Fruit fly (Drosophila melanogaster) whole organism, pupa: ENCODE results near the gene CG14269.
A peak's percentile ranks its signal among the peaks of the same experiment; 100 is the strongest.

ENCODE experiments used
- CG12605 ChIP-seq: fragments of 200-800 bp; sonication (Bioruptor generic); IDR thresholded peaks from 2 replicates; pipeline ENCODE4 v1.3.6; 2022; ENCODE audit warnings: missing biosample characterization, missing genetic modification characterization
- CG13204 ChIP-seq: fragments of 200-800 bp; sonication (Bioruptor generic); optimal IDR thresholded peaks from 2 replicates; lab custom pipeline; 2018; ENCODE audit warnings: missing biosample characterization, mild to moderate bottlenecking, missing genetic modification characterization, moderate library complexity
- CG32121 ChIP-seq: fragments of 200-800 bp; sonication (Bioruptor generic); IDR thresholded peaks from 2 replicates; pipeline ENCODE4 v1.3.6; 2022; ENCODE audit warnings: missing biosample characterization, missing genetic modification characterization
- CG34367 ChIP-seq: fragments of 200-800 bp; sonication (Bioruptor generic); optimal IDR thresholded peaks from 2 replicates; lab custom pipeline; 2018; ENCODE audit warnings: missing biosample characterization, mild to moderate bottlenecking, missing genetic modification characterization
- CG4496 ChIP-seq: fragments of 200-800 bp; sonication (Bioruptor generic); IDR thresholded peaks from 3 replicates; pipeline ENCODE4 v1.3.6; 2022; ENCODE audit warnings: missing biosample characterization, missing genetic modification characterization
- CG8159 ChIP-seq: fragments of 200-800 bp; sonication (Bioruptor generic); optimal IDR thresholded peaks from 3 replicates; lab custom pipeline; 2018; ENCODE audit warnings: missing biosample characterization, mild to moderate bottlenecking, missing genetic modification characterization, moderate library complexity
- EcR ChIP-seq: fragments of 200-800 bp; sonication (Bioruptor generic); optimal IDR thresholded peaks from 3 replicates; lab custom pipeline; 2019; ENCODE audit warnings: missing biosample characterization, missing genetic modification characterization, mild to moderate bottlenecking, moderate library complexity, missing genetic modification reagents
- Pif1B ChIP-seq: fragments of 200-800 bp; sonication (Bioruptor generic); optimal IDR thresholded peaks from 3 replicates; lab custom pipeline; 2016; ENCODE audit warnings: missing biosample characterization, missing genetic modification characterization
- Snoo ChIP-seq: fragments of 200-800 bp; sonication (Bioruptor generic); optimal IDR thresholded peaks from 3 replicates; lab custom pipeline; 2017; ENCODE audit warnings: missing biosample characterization, mild to moderate bottlenecking, missing genetic modification characterization, inconsistent platforms
- gl ChIP-seq: fragments of 200-800 bp; sonication (Bioruptor generic); optimal IDR thresholded peaks from 2 replicates; lab custom pipeline; 2018; ENCODE audit warnings: missing biosample characterization, mild to moderate bottlenecking, missing genetic modification characterization
- rn ChIP-seq: fragments of 200-800 bp; sonication (Bioruptor generic); IDR thresholded peaks from 2 replicates; pipeline ENCODE4 v1.3.6; 2022; ENCODE audit warnings: missing biosample characterization, missing genetic modification characterization

DNA sequence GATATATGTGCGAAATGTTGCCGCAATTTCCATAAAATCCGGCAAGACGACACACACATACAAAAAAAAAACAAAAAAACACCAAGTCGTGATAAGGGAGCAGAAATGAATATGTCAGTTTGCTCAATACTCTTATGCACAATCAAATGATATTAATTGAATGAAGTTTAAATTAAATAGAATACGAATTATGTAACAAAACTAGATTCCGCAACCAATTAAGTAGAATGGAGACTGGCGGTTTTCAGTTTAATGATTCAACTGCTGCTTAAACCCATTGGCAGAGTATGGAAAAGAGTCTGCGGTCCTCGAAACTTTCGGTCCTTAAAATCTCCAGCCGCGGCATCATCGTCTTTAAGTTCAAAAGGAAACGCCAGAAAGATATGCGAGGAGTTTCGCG lies 23.8 kb downstream of the CG14269 start:
- TF ChIP-seq CG12605 (GFP tag; lab: Robert Waterston, UW) (no peak), CG34367 (tag; lab: Kevin White, UChicago) (peak; percentile 30), gl (tag; lab: Kevin White, UChicago) (no peak), CG8159 (peak; percentile 69), Snoo (peak; percentile 77), EcR (no peak), rn (GFP tag; lab: Robert Waterston, UW) (no peak), Pif1B (GFP tag; lab: Kevin White, UChicago) (peak; percentile 63), CG32121 (GFP tag; lab: Robert Waterston, UW) (no peak), CG13204 (GFP tag; lab: Kevin White, UChicago) (no peak), CG4496 (GFP tag; lab: Robert Waterston, UW) (no peak)
